Fruit fly (Drosophila melanogaster): ENCODE results near the gene Fer3HCH.
A peak's percentile ranks its signal among the peaks of the same experiment; 100 is the strongest.

The Fer3HCH gene

DNA sequence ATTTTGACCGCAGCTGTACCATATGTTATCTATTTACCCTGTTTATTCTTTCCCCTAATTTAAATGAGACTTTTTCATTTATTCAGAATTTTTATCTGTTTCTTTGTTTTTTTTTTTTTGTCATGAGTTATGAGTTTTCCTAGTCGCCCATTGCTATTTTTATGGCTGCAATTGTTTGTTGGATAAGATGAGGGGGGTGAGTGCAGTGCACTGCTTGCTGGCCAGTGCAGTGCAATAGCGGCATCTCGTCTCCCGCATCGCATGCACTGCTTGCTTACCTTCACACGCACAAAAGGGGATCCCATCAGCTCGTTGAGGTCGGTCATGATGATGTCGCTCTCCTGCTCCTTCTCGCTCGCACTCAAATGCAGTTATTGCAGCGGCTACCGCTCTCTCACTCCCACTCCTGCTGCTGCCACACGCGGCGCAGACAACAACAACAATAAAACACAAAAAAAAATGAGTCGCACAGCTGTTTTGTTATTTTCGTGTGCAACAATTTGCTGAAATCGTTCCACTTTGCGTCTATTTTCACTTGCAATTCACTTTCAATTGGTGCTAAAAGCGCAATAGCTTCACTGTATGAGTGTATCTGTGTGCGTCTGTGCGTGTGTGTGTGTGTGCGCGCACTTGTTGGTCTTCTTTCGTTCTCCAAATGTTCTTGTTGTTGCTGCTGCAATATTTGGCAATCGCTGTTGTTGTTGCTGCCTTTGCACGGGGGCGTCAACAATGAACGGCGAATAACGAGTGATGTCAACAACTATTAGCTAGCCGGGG, 20.2 kb upstream of the Fer3HCH start:
- TF ChIP-seq Sp1 (GFP tag; optimal IDR thresholded peaks at IDR 0.05) (no peak), usp (GFP tag; optimal IDR thresholded peaks at IDR 0.05) (no peak), sage (GFP tag; optimal IDR thresholded peaks at IDR 0.05) (no peak), h (GFP tag; optimal IDR thresholded peaks at IDR 0.05) (peak; percentile 36), br (GFP tag; optimal IDR thresholded peaks at IDR 0.05) (peak; percentile 32), jim (GFP tag; optimal IDR thresholded peaks at IDR 0.05) (no peak), GATAd (GFP tag; optimal IDR thresholded peaks at IDR 0.05) (no peak), woc (GFP tag; optimal IDR thresholded peaks at IDR 0.05) (peak; percentile 40), psq (GFP tag; optimal IDR thresholded peaks at IDR 0.05) (peak; percentile 11), Myc (optimal IDR thresholded peaks at IDR 0.05) (no peak), Rel (GFP tag; optimal IDR thresholded peaks at IDR 0.05) (no peak), Rel (tag; optimal IDR thresholded peaks at IDR 0.05) (peak; percentile 99), rgr (GFP tag; optimal IDR thresholded peaks at IDR 0.05) (peak; percentile 33), tai (GFP tag; optimal IDR thresholded peaks at IDR 0.05) (peak; percentile 15), Hnf4 (GFP tag; optimal IDR thresholded peaks at IDR 0.05) (peak; percentile 45), dmrt93B (GFP tag; optimal IDR thresholded peaks at IDR 0.05) (no peak), N (GFP tag; optimal IDR thresholded peaks at IDR 0.05) (peak; percentile 57), Hr78 (GFP tag; optimal IDR thresholded peaks at IDR 0.05) (no peak), foxo (GFP tag; optimal IDR thresholded peaks at IDR 0.05) (peak in 1 of 2 experiments; percentile 51), fru (GFP tag; optimal IDR thresholded peaks at IDR 0.05) (peak; percentile 18), Dfd (GFP tag; optimal IDR thresholded peaks at IDR 0.05) (peak; percentile 78), ey (GFP tag; optimal IDR thresholded peaks at IDR 0.05) (peak; percentile 20), sv (GFP tag; optimal IDR thresholded peaks at IDR 0.05) (peak; percentile 6), lola (GFP tag; optimal IDR thresholded peaks at IDR 0.05) (no peak)

DNA sequence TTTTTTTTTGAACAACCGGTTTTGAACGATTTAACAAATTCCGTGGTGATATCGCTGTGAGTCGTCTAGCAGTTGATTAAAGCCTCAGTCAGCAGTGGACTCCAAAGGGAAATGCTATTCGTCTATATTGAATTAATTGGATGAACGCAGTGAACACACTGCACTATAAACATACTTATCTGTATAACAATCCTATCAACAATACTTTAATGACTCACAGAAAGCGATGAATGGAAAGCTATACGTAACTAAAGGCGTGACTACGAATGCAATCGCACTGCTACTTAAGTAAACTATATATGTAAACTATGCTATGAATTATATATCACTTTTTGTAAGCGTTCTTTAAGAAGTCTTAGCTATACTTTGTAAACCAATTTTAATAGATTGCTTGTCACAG, 17.6 kb upstream of the Fer3HCH start:
- TF ChIP-seq rgr (GFP tag; optimal IDR thresholded peaks at IDR 0.05) (no peak), sage (GFP tag; optimal IDR thresholded peaks at IDR 0.05) (no peak), HLH106 (tag; optimal IDR thresholded peaks at IDR 0.05) (no peak), Abd-B (GFP tag; optimal IDR thresholded peaks at IDR 0.05) (no peak)

DNA sequence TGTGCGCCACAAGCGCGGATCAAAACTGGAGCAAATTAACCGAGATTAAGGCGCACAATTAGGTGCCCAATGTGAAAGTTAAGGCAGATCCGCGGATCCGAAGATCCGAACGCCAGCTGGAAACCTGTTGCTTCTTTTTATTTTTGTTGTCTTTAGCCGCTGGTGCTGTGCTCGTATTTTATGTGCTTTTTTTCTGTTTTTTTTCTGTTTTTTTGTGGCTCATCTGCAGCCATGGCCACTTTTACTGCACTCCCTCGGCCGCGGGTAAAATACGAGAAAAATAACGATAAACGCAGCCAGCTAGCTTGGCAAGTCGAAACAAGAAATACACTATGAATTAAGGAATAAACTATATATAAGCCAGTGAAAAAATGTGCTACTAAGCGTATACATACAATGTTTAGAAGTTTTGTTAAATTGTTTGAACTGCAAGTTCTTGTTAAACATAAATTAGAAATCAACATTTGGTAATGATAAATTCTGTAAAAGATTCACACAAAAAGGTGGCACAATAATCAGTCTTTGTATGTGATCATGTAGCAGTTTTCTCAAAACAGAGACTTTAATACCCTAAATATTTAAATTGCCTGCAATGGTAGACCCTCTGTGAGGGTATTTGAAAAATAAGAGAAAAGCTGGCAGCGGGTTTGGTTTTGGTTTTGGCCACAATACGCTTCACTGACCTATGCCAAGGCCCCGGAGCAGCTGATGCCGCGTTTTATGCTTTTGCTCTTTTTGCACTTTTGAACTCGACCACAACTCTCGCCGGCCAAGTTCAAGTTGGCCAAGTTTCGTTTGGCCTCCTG, 8.6 kb upstream of the Fer3HCH start:
- TF ChIP-seq dl (GFP tag; optimal IDR thresholded peaks at IDR 0.05; ENCODE audit: insufficient read depth in 1 of 2, partially characterized antibody in 2 of 2) = no peak
- peak; percentile 22 for TF ChIP-seq woc (GFP tag; optimal IDR thresholded peaks at IDR 0.05)
- no peak for TF ChIP-seq Jra (GFP tag; optimal IDR thresholded peaks at IDR 0.05)

DNA sequence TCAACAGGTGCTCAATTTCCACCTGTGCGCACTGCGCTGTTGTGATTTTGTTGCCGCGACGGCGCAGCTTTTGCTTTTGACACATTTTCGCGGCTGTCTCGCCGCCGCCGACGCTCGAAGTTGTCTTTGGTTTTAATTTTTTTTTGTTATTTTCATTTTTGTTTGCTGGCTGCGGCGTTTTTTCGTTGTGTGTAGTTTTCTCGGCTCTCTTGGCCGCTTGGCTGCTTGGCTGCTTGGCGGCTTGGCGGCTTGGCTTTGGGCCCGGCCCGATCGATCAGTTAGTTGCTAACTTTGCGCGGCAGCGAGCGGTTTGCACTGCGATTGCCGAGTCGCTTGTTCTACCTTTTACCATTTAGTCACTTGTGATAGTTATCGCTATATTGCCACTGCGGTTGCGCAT, 6.9 kb upstream of the Fer3HCH start, which contains the start of gene CG42237:
Gene CG42237 (plus strand): TSS at position 271 of the 400 bp plus-strand sequence.
- TF ChIP-seq sv (GFP tag; optimal IDR thresholded peaks at IDR 0.05) (no peak), Myc (optimal IDR thresholded peaks at IDR 0.05) (no peak), brk (GFP tag; optimal IDR thresholded peaks at IDR 0.05) (no peak), tai (GFP tag; optimal IDR thresholded peaks at IDR 0.05) (no peak), Dfd (GFP tag; optimal IDR thresholded peaks at IDR 0.05) (no peak), ey (GFP tag; optimal IDR thresholded peaks at IDR 0.05) (no peak), HLH106 (tag; optimal IDR thresholded peaks at IDR 0.05) (no peak), CG32264 (GFP tag; optimal IDR thresholded peaks at IDR 0.05) (no peak)

DNA sequence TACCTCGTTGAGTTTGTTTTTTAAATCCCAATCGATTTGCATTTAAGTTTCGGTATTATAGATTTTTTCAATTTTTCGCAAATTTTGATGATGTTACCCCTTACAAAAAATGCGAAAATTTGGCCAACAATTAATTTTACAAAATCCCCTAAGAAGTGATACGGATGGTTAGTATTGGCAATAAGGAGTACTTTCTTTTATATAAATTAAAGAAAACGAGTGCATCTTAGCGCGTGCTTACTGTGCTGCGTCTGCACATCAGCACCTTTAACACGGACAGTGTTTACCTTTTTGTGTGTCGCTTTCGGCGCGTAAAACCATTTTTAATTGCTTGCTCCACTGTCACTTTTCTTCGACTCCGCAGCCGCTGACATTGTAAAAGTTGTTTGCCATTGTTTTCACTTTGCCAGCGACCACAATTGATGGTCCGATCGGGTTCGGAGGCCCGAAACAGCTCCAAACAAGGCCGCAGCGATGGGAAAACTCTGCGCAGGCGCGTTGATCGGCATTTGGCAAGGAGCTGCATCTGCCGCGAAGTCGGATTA, 5.9 kb upstream of the Fer3HCH start:
- TF ChIP-seq N (GFP tag; optimal IDR thresholded peaks at IDR 0.05) = no peak
- TF ChIP-seq ey (GFP tag; optimal IDR thresholded peaks at IDR 0.05) = no peak
- no peak for TF ChIP-seq tai (GFP tag; optimal IDR thresholded peaks at IDR 0.05)
- TF ChIP-seq Hr83 (GFP tag; optimal IDR thresholded peaks at IDR 0.05; ENCODE audit: poor library complexity, severe bottlenecking) = no peak
- no peak for TF ChIP-seq brk (GFP tag; optimal IDR thresholded peaks at IDR 0.05)
- no peak for TF ChIP-seq woc (GFP tag; optimal IDR thresholded peaks at IDR 0.05)
- TF ChIP-seq CrebA (GFP tag; optimal IDR thresholded peaks at IDR 0.05; ENCODE audit: borderline replicate concordance) = no peak
- no peak for TF ChIP-seq fru (GFP tag; optimal IDR thresholded peaks at IDR 0.05)
- no peak for TF ChIP-seq dl (GFP tag; optimal IDR thresholded peaks at IDR 0.05; ENCODE audit: insufficient read depth in 1 of 2, partially characterized antibody in 2 of 2)
- no peak for TF ChIP-seq Dif (GFP tag; optimal IDR thresholded peaks at IDR 0.05; ENCODE audit: partially characterized antibody)
- no peak for TF ChIP-seq Mio (GFP tag; optimal IDR thresholded peaks at IDR 0.05)

All from whole organism, wandering third instar larva.